Fruit fly (Drosophila melanogaster) Kc167 (cell line): Measurements from ENCODE around the gene CG9664.

Source experiments
- Sin3A ChIP-seq: fragments of >200 bp; optimal IDR thresholded peaks from 2 replicates; lab custom pipeline; 2018; ENCODE audit warnings: missing external identifiers
- h ChIP-seq: fragments of >200 bp; optimal IDR thresholded peaks from 3 replicates; lab custom pipeline; 2018; ENCODE audit warnings: missing external identifiers
- psq ChIP-seq: fragments of >200 bp; optimal IDR thresholded peaks from 2 replicates; lab custom pipeline; 2017; ENCODE audit warnings: missing external identifiers
- ttk ChIP-seq: sonication (Bioruptor generic); optimal IDR thresholded peaks from 2 replicates; lab custom pipeline; 2017; ENCODE audit warnings: missing external identifiers

DNA sequence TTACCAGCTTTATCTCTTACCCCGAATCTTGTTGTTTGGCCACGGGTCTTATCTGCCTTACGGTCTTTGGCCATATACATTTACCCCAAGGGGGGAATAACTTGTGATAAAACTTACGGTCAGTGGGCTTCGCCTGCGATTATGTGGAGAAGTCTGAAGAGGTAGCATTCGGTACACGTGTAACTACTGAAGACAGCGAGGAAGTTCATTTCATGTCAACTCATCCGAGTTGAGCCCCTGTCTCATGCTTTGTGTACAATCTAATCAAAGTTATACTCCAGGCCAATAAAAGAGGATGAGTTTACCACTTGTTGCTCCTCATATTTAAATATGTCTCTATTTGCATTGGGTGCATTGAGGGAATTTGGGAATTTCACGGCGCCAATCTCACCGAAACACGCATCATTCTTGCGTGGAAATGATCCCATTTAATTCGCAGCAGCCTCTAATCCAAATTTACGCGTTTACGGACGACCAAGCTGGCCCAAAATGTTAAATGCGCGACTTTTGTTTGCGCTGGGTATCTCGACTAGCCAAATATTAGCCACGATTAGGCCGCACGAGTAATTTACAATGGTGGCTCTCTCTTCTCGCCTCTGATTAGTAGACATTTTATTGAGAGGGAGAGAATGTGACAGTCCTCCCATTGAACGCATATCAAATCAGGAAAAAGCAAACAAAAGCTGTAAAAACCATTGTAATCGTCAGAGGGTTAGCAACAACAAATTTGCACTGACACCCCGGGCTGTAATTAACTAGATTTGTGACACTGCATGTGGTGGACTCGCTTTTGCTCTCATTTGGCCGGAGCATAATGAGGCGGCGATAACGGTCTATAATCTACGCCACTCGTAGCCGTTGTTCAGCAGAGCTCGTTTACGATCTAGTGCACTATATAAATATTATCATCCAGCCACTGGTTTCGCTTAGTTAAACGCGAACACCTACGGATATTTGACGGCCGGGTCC lies 29.1 kb upstream of the CG9664 start, which contains the start of gene CG33281:
- no peak for TF ChIP-seq psq (lab: Kevin White, UChicago)
- TF ChIP-seq Sin3A: no peak
- no peak for TF ChIP-seq h (lab: Kevin White, UChicago)
- no peak for TF ChIP-seq ttk (lab: Kevin White, UChicago)
